Fruit fly (Drosophila melanogaster) whole organism, embryonic: ENCODE measurements around the gene CG7728.

Experiments
- Adf1 ChIP-seq: fragments of 200-800 bp; sonication (Bioruptor generic); IDR thresholded peaks from 2 replicates; pipeline ENCODE4 v1.3.6; 2022; ENCODE audit warnings: missing biosample characterization, missing genetic modification characterization
- Bdp1 ChIP-seq: fragments of 200-800 bp; sonication (Bioruptor generic); optimal IDR thresholded peaks from 3 replicates; lab custom pipeline; 2016; ENCODE audit warnings: missing biosample characterization, missing genetic modification characterization
- CG10267 ChIP-seq: fragments of 200-800 bp; sonication (Bioruptor generic); optimal IDR thresholded peaks from 2 replicates; lab custom pipeline; 2018; ENCODE audit warnings: missing biosample characterization, mild to moderate bottlenecking, missing genetic modification characterization, moderate library complexity
- CG11085 ChIP-seq: fragments of 200-800 bp; sonication (Bioruptor generic); IDR thresholded peaks from 2 replicates; pipeline ENCODE4 v1.3.6; 2022; ENCODE audit warnings: missing biosample characterization, missing genetic modification characterization
- CG11695 ChIP-seq: fragments of 200-800 bp; sonication (Bioruptor generic); IDR thresholded peaks from 3 replicates; pipeline ENCODE4 v1.3.6; 2022; ENCODE audit warnings: missing biosample characterization, missing genetic modification characterization
- CG11696 ChIP-seq: fragments of 200-800 bp; sonication (Bioruptor generic); IDR thresholded peaks from 2 replicates; pipeline ENCODE4 v1.3.6; 2022; ENCODE audit warnings: missing biosample characterization, missing genetic modification characterization
- CG12104 ChIP-seq: fragments of 200-800 bp; sonication (Bioruptor generic); optimal IDR thresholded peaks from 3 replicates; lab custom pipeline; 2016; ENCODE audit warnings: missing biosample characterization, missing genetic modification characterization
- CG13775 ChIP-seq: fragments of 200-800 bp; sonication (Bioruptor generic); optimal IDR thresholded peaks from 3 replicates; lab custom pipeline; 2017; ENCODE audit warnings: missing biosample characterization, mild to moderate bottlenecking, missing genetic modification characterization
- CG14014 ChIP-seq: fragments of 200-800 bp; sonication (Bioruptor generic); IDR thresholded peaks from 2 replicates; pipeline ENCODE4 v1.3.6; 2022; ENCODE audit warnings: missing biosample characterization, missing genetic modification characterization
- CG14860 ChIP-seq: fragments of 200-800 bp; sonication (Bioruptor generic); IDR thresholded peaks from 3 replicates; pipeline ENCODE4 v1.3.6; 2022; ENCODE audit warnings: missing biosample characterization, missing genetic modification characterization; ENCODE audit not compliant: partially characterized antibody
- CG15601 ChIP-seq: fragments of 200-800 bp; sonication (Bioruptor generic); optimal IDR thresholded peaks from 3 replicates; lab custom pipeline; 2019; ENCODE audit warnings: missing biosample characterization, mild to moderate bottlenecking, missing genetic modification characterization, moderate library complexity
- CG18262 ChIP-seq: fragments of 200-800 bp; optimal IDR thresholded peaks from 3 replicates; lab custom pipeline; 2019; ENCODE audit warnings: missing biosample characterization, mild to moderate bottlenecking, missing genetic modification characterization, moderate library complexity
- CG34224 ChIP-seq: fragments of 200-800 bp; sonication (Bioruptor generic); IDR thresholded peaks from 3 replicates; pipeline ENCODE4 v1.3.6; 2022; ENCODE audit warnings: missing biosample characterization, missing genetic modification characterization; ENCODE audit not compliant: partially characterized antibody
- CG4282 ChIP-seq: fragments of 200-800 bp; sonication (Bioruptor generic); optimal IDR thresholded peaks from 2 replicates; lab custom pipeline; 2016; ENCODE audit warnings: missing biosample characterization, missing genetic modification characterization
- CG4424 ChIP-seq: fragments of 200-800 bp; sonication (Bioruptor generic); optimal IDR thresholded peaks from 3 replicates; lab custom pipeline; 2016; ENCODE audit warnings: missing biosample characterization, missing genetic modification characterization
- CG4730 ChIP-seq: fragments of 200-800 bp; sonication (Bioruptor generic); IDR thresholded peaks from 2 replicates; pipeline ENCODE4 v1.3.6; 2022; ENCODE audit warnings: missing biosample characterization, missing genetic modification characterization
- CG5245 ChIP-seq: fragments of 200-800 bp; sonication (Bioruptor generic); optimal IDR thresholded peaks from 3 replicates; lab custom pipeline; 2016; ENCODE audit warnings: missing biosample characterization, missing genetic modification characterization
- CG6272 ChIP-seq: fragments of 200-800 bp; sonication (Bioruptor generic); IDR thresholded peaks from 2 replicates; pipeline ENCODE4 v1.3.6; 2022; ENCODE audit warnings: missing biosample characterization, missing genetic modification characterization
- CG9215 ChIP-seq: fragments of 200-800 bp; sonication (Bioruptor generic); IDR thresholded peaks from 2 replicates; pipeline ENCODE4 v1.3.6; 2022; ENCODE audit warnings: missing biosample characterization, missing genetic modification characterization
- CG9876 ChIP-seq: fragments of 200-800 bp; sonication (Bioruptor generic); optimal IDR thresholded peaks from 2 replicates; lab custom pipeline; 2016; ENCODE audit warnings: missing biosample characterization, missing genetic modification characterization
- D ChIP-seq, 2 experiments: fragments of 200-800 bp in 1 of 2; fragments of >200 bp in 1 of 2; sonication (Bioruptor generic) in 1 of 2; optimal IDR thresholded peaks; 2 replicates in 1 of 2; 3 replicates in 1 of 2; lab custom pipeline; 2017; ENCODE audit warnings: mild to moderate bottlenecking in 1 of 2, missing biosample characterization in 1 of 2, missing genetic modification characterization in 1 of 2, missing genetic modification reagents in 1 of 2
- Dfd ChIP-seq, 2 experiments: fragments of >200 bp; optimal IDR thresholded peaks; 2 replicates each; lab custom pipeline; 2017; ENCODE audit warnings: missing biosample characterization in 2 of 2, missing genetic modification characterization in 2 of 2
- Dll ChIP-seq: fragments of 200-800 bp; sonication (Bioruptor generic); IDR thresholded peaks from 4 replicates; pipeline ENCODE4 v1.3.6; 2022; ENCODE audit warnings: missing biosample characterization, missing genetic modification characterization; ENCODE audit not compliant: partially characterized antibody
- Elba2 ChIP-seq: fragments of 200-800 bp; sonication (Bioruptor generic); optimal IDR thresholded peaks from 3 replicates; lab custom pipeline; 2016; ENCODE audit warnings: missing biosample characterization, missing genetic modification characterization
- Myb ChIP-seq: fragments of 200-800 bp; sonication (Bioruptor generic); optimal IDR thresholded peaks from 2 replicates; lab custom pipeline; 2016; ENCODE audit warnings: missing biosample characterization, missing genetic modification characterization
- NC2α ChIP-seq: fragments of 200-800 bp; sonication (Bioruptor generic); optimal IDR thresholded peaks from 2 replicates; lab custom pipeline; 2016; ENCODE audit warnings: missing biosample characterization, missing genetic modification characterization
- Nf-YB ChIP-seq: fragments of 200-800 bp; sonication (Bioruptor generic); optimal IDR thresholded peaks from 3 replicates; lab custom pipeline; 2019; ENCODE audit warnings: missing biosample characterization, mild to moderate bottlenecking, missing genetic modification characterization, moderate library complexity
- Scr ChIP-seq: fragments of 200-800 bp; sonication (Bioruptor generic); IDR thresholded peaks from 2 replicates; pipeline ENCODE4 v1.3.6; 2022; ENCODE audit warnings: missing biosample characterization, missing genetic modification characterization; ENCODE audit not compliant: partially characterized antibody
- Six4 ChIP-seq: fragments of 200-800 bp; sonication (Bioruptor generic); optimal IDR thresholded peaks from 2 replicates; lab custom pipeline; 2016; ENCODE audit warnings: missing biosample characterization, missing genetic modification characterization
- ci ChIP-seq: fragments of 200-800 bp; sonication (Bioruptor generic); IDR thresholded peaks from 3 replicates; pipeline ENCODE4 v1.3.6; 2022; ENCODE audit warnings: missing biosample characterization, missing genetic modification characterization
- gt ChIP-seq: fragments of 200-800 bp; sonication (Bioruptor generic); IDR thresholded peaks from 2 replicates; pipeline ENCODE4 v1.3.6; 2022; ENCODE audit warnings: missing biosample characterization, missing genetic modification characterization
- hbn ChIP-seq: fragments of 200-800 bp; sonication (Bioruptor generic); IDR thresholded peaks from 2 replicates; pipeline ENCODE4 v1.3.6; 2022; ENCODE audit warnings: missing biosample characterization, missing genetic modification characterization; ENCODE audit not compliant: partially characterized antibody
- her ChIP-seq: fragments of 200-800 bp; sonication (Bioruptor generic); optimal IDR thresholded peaks from 2 replicates; lab custom pipeline; 2016; ENCODE audit warnings: missing biosample characterization, missing genetic modification characterization
- insv ChIP-seq, 2 experiments: fragments of 200-800 bp; sonication (Bioruptor generic); optimal IDR thresholded peaks; 3 replicates each; lab custom pipeline; 2016 to 2018; ENCODE audit warnings: missing biosample characterization in 2 of 2, missing genetic modification characterization in 2 of 2
- kni ChIP-seq: fragments of 200-800 bp; sonication (Bioruptor generic); optimal IDR thresholded peaks from 3 replicates; lab custom pipeline; 2017; ENCODE audit warnings: mild to moderate bottlenecking, missing biosample characterization, missing genetic modification reagents, missing genetic modification characterization
- org-1 ChIP-seq: fragments of 200-800 bp; sonication (Bioruptor generic); optimal IDR thresholded peaks from 2 replicates; lab custom pipeline; 2017; ENCODE audit warnings: missing biosample characterization, missing genetic modification characterization
- otp ChIP-seq: fragments of 200-800 bp; sonication (Bioruptor generic); IDR thresholded peaks from 3 replicates; pipeline ENCODE4, ENCODE4 v1.3.6; 2022; ENCODE audit warnings: missing biosample characterization, missing genetic modification characterization
- pan ChIP-seq, 4 experiments: fragments of >200 bp in 3 of 4; fragments of 200-800 bp in 1 of 4; sonication (Bioruptor generic) in 1 of 4; optimal IDR thresholded peaks in 3 of 4; IDR thresholded peaks in 1 of 4; 2 replicates each; pipeline versions ENCODE4 v1.3.6 to Lab custom; 2017 to 2022; ENCODE audit warnings: missing biosample characterization in 2 of 4, missing genetic modification characterization in 2 of 4, mixed read lengths in 1 of 4
- pros ChIP-seq: fragments of 200-800 bp; sonication (Bioruptor generic); optimal IDR thresholded peaks from 3 replicates; lab custom pipeline; 2019; ENCODE audit warnings: missing biosample characterization, mild to moderate bottlenecking, missing genetic modification characterization, moderate library complexity
- row ChIP-seq: fragments of 200-800 bp; sonication (Bioruptor generic); IDR thresholded peaks from 3 replicates; pipeline ENCODE4 v1.3.6; 2022; ENCODE audit warnings: missing biosample characterization, missing genetic modification characterization
- run ChIP-seq: fragments of 200-800 bp; sonication (Bioruptor generic); optimal IDR thresholded peaks from 3 replicates; lab custom pipeline; 2018; ENCODE audit warnings: missing biosample characterization, mild to moderate bottlenecking, missing genetic modification characterization
- scrt ChIP-seq: fragments of 200-800 bp; sonication (Bioruptor generic); optimal IDR thresholded peaks from 2 replicates; lab custom pipeline; 2018; ENCODE audit warnings: missing biosample characterization, mild to moderate bottlenecking, missing genetic modification characterization, moderate library complexity
- so ChIP-seq: fragments of 200-800 bp; sonication (Bioruptor generic); IDR thresholded peaks from 3 replicates; pipeline ENCODE4 v1.3.6; 2022; ENCODE audit warnings: missing biosample characterization, missing genetic modification characterization
- sob ChIP-seq: fragments of 200-800 bp; sonication (Bioruptor generic); IDR thresholded peaks from 2 replicates; pipeline ENCODE4 v1.3.6; 2022; ENCODE audit warnings: missing biosample characterization, missing genetic modification characterization
- tio ChIP-seq: fragments of 200-800 bp; sonication (Bioruptor generic); optimal IDR thresholded peaks from 2 replicates; lab custom pipeline; 2017; ENCODE audit warnings: missing biosample characterization, missing genetic modification characterization, inconsistent platforms
- tna ChIP-seq: fragments of 200-800 bp; sonication (Bioruptor generic); IDR thresholded peaks from 2 replicates; pipeline ENCODE4 v1.3.6; 2022; ENCODE audit warnings: missing biosample characterization, missing genetic modification characterization; ENCODE audit not compliant: partially characterized antibody
- vvl ChIP-seq: fragments of 200-800 bp; sonication (Bioruptor generic); IDR thresholded peaks from 2 replicates; pipeline ENCODE4 v1.3.6; 2022; ENCODE audit warnings: missing biosample characterization, missing genetic modification characterization

The CG7728 gene

DNA sequence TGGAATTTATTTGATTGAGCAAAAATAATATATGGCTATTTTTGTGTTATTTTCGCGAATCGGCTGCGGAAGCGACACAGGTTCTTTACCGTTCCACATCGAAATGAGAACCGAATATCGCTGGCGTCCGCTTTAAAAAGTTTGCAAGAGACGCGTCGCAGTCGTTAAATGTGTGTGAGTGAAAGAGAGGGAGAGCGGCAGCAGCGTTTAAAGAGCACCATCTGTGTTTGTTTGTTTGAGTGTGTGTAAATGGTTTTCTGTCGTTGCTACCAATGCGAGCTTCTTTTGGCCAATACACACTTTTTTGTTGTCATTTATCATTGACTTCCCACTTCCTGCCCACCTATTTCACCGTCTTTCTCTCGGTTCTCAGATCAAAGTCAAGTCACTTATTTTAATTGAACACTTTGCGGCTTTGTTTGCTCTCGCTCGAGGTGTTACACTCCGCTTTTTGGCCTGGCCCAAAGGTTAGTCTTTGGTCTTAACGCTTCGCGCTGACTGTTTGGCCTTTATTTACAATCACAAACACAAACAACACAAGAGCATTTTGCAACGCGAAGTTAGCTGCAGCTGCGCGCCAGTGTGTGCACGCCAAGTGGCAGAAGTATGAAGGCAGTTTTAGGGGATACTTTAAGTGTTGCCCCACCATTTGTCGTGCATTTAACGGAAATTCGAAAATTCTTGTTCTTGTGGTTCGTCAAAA lies 4.2 kb upstream of the CG7728 start, which contains the start of gene CG3764 (continued):
- TF ChIP-seq Dll (GFP tag; lab: Robert Waterston, UW), result peak; percentile 50; the same call in 2 of the 4 replicates
- TF ChIP-seq CG11696 (GFP tag; lab: Robert Waterston, UW), result 0 out of 2 replicates have a peak, but pooled peaks have one; percentile 6
- TF ChIP-seq Nf-YB, result peak; percentile 65
- peak; percentile 79 for TF ChIP-seq sob (GFP tag; lab: Robert Waterston, UW)
- TF ChIP-seq her (GFP tag; lab: Kevin White, UChicago), result peak; percentile 71
- TF ChIP-seq CG10267, result peak; percentile 75
- TF ChIP-seq CG6272 (GFP tag; lab: Robert Waterston, UW), result peak; percentile 31; the same call in 1 of the 2 replicates
- TF ChIP-seq Adf1, result peak; percentile 48
- TF ChIP-seq tna, result no peak; the same call in 1 of the 2 replicates
- peak; percentile 65 for TF ChIP-seq Bdp1 (GFP tag; lab: Kevin White, UChicago)
- TF ChIP-seq CG4282 (GFP tag; lab: Kevin White, UChicago), result peak; percentile 72
- peak; percentile 37; the same call in 1 of the 2 replicates for TF ChIP-seq CG11085 (GFP tag; lab: Robert Waterston, UW)
- TF ChIP-seq Dfd (GFP tag; optimal IDR thresholded peaks at IDR 0.05; lab: Kevin White, UChicago), result no peak
- TF ChIP-seq CG12104 (GFP tag; lab: Kevin White, UChicago), result peak; percentile 74
- TF ChIP-seq CG14860 (GFP tag; lab: Robert Waterston, UW), result no peak
- peak; percentile 66 for TF ChIP-seq run
- TF ChIP-seq Six4 (GFP tag; lab: Kevin White, UChicago), result peak; percentile 52
- TF ChIP-seq so (GFP tag; lab: Robert Waterston, UW), result peak; percentile 44; the same call in 2 of the 3 replicates
- TF ChIP-seq pros, result peak; percentile 49
- peak; percentile 93 for TF ChIP-seq ci (GFP tag; lab: Robert Waterston, UW)
- peak; percentile 65; the same call in 1 of the 3 replicates for TF ChIP-seq otp (GFP tag; lab: Robert Waterston, UW)
- no peak for TF ChIP-seq CG9215 (GFP tag; lab: Robert Waterston, UW)
- TF ChIP-seq CG15601 (tag; lab: Kevin White, UChicago), result peak; percentile 89
- TF ChIP-seq CG9876 (GFP tag; lab: Kevin White, UChicago), result peak; percentile 67
- TF ChIP-seq hbn (GFP tag; lab: Robert Waterston, UW), result no peak
- TF ChIP-seq CG5245 (GFP tag; lab: Kevin White, UChicago), result peak; percentile 30
- TF ChIP-seq CG34224 (GFP tag; lab: Robert Waterston, UW), result no peak
- peak; percentile 11 for TF ChIP-seq D (optimal IDR thresholded peaks at IDR 0.05; lab: Kevin White, UChicago)
- TF ChIP-seq D (GFP tag; optimal IDR thresholded peaks at IDR 0.05; lab: Kevin White, UChicago), result peak; percentile 73
- peak; percentile 96 for TF ChIP-seq kni (GFP tag; lab: Kevin White, UChicago)
- peak; percentile 58 for TF ChIP-seq org-1
- TF ChIP-seq row (GFP tag; lab: Robert Waterston, UW), result no peak; the same call in 2 of the 3 replicates
- no peak for TF ChIP-seq Elba2 (GFP tag; lab: Kevin White, UChicago)
- TF ChIP-seq tio (GFP tag; lab: Kevin White, UChicago), result peak; percentile 57
- TF ChIP-seq CG4730, result no peak
- 0 out of 2 replicates have a peak, but pooled peaks have one; percentile 31 for TF ChIP-seq gt (GFP tag; lab: Robert Waterston, UW)
- TF ChIP-seq CG11695 (GFP tag; lab: Robert Waterston, UW), result peak; percentile 74
- peak; percentile 83 for TF ChIP-seq vvl (GFP tag; lab: Robert Waterston, UW)
- TF ChIP-seq CG4424, result peak; percentile 47
- TF ChIP-seq Myb (GFP tag; lab: Kevin White, UChicago), result peak; percentile 100
- TF ChIP-seq NC2α (GFP tag; lab: Kevin White, UChicago), result peak; percentile 53
- peak in 1 of 2 experiments; percentile 39 for TF ChIP-seq insv (GFP tag; optimal IDR thresholded peaks at IDR 0.05; lab: Kevin White, UChicago)
- peak; percentile 50 for TF ChIP-seq CG13775
- TF ChIP-seq scrt (GFP tag; lab: Kevin White, UChicago), result peak; percentile 73
- TF ChIP-seq CG14014 (GFP tag; lab: Robert Waterston, UW), result peak; percentile 71; the same call in 1 of the 2 replicates
- TF ChIP-seq Scr (GFP tag; lab: Robert Waterston, UW), result peak; percentile 44; the same call in 1 of the 2 replicates
- peak; percentile 67 for TF ChIP-seq CG18262 (tag; lab: Kevin White, UChicago)
- no peak for TF ChIP-seq pan (optimal IDR thresholded peaks at IDR 0.05; lab: Kevin White, UChicago)
- peak in 1 of 2 experiments; percentile 71 for TF ChIP-seq pan (GFP tag; optimal IDR thresholded peaks at IDR 0.05 in 1 of 2, IDR thresholded peaks at IDR 0.05 in 1 of 2)
